Worm (Caenorhabditis elegans): ENCODE measurements around the gene apc-2.

apc-2 gene

ce11 chrIII:8080165-8080738 lies at the start of gene apc-2, which contains the start of gene dcr-1:
Gene apc-2 (plus strand): TSS chrIII:8080629.
Gene dcr-1 (minus strand): TSS chrIII:8080281.
- TF ChIP-seq hnd-1 (tag; optimal IDR thresholded peaks at IDR 0.05) (no peak), sea-1 (GFP tag; conservative IDR thresholded peaks at IDR 0.05) (no peak)

ce11 chrIII:8030963-8031362 lies 49.5 kb upstream of the apc-2 start, which contains the start of gene F44B9.9:
Gene F44B9.9 (minus strand): TSS chrIII:8031063.
- no peak for TF ChIP-seq hmbx-1 (tag; optimal IDR thresholded peaks at IDR 0.05)
- TF ChIP-seq scrt-1 (GFP tag; IDR thresholded peaks at IDR 0.05), result no peak
- no peak for TF ChIP-seq F13C5.2 (tag; optimal IDR thresholded peaks at IDR 0.05)
- TF ChIP-seq ama-1 (optimal IDR thresholded peaks at IDR 0.05), result no peak
- TF ChIP-seq ets-7 (tag; optimal IDR thresholded peaks at IDR 0.05), result no peak
- no peak for TF ChIP-seq hmg-4 (GFP tag; optimal IDR thresholded peaks at IDR 0.05)
- TF ChIP-seq ceh-36 (tag; optimal IDR thresholded peaks at IDR 0.05), result no peak
- no peak for TF ChIP-seq ceh-13 (GFP tag; optimal IDR thresholded peaks at IDR 0.05)
- TF ChIP-seq hnd-1 (tag; optimal IDR thresholded peaks at IDR 0.05), result no peak

DNA sequence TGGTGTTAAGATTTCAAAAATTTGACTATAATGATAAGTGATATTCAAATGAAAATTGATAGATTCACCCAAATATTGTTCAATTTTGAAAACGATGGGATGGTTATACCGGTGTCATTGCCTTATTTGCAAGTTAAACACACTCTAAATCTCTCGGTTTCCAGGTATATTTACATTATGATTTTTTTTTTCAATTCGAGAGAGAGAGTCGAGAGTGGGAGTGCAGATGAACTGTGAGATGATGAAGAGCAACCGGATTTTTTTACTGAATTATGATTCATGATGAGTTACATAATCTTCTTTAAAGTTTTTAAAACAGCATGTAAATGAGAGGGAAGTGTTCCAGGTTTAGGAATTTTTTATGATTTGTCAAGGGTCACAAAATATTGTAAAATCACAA lies 46.9 kb upstream of the apc-2 start, which contains the start of gene F44B9.10:
Gene F44B9.10, minus strand, starts transcription at position 101 of the 400 bp plus-strand sequence.
- no peak for TF ChIP-seq tbx-37 (GFP tag; conservative IDR thresholded peaks at IDR 0.05)
- TF ChIP-seq ets-7 (tag; optimal IDR thresholded peaks at IDR 0.05), result no peak
- no peak for TF ChIP-seq B0310.2 (tag; optimal IDR thresholded peaks at IDR 0.05)

ce11 chrIII:8036050-8036449 lies 44.4 kb upstream of the apc-2 start:
- TF ChIP-seq F13C5.2 (tag; optimal IDR thresholded peaks at IDR 0.05) (no peak), ets-7 (tag; optimal IDR thresholded peaks at IDR 0.05) (no peak), sea-1 (GFP tag; conservative IDR thresholded peaks at IDR 0.05) (no peak), pes-1 (GFP tag; IDR thresholded peaks at IDR 0.05) (no peak), tbx-11 (GFP tag; IDR thresholded peaks at IDR 0.05) (no peak), ceh-13 (GFP tag; optimal IDR thresholded peaks at IDR 0.05) (no peak), scrt-1 (GFP tag; IDR thresholded peaks at IDR 0.05) (no peak), aly-1 (tag; optimal IDR thresholded peaks at IDR 0.05) (no peak), hmbx-1 (tag; optimal IDR thresholded peaks at IDR 0.05) (no peak), ceh-36 (tag; optimal IDR thresholded peaks at IDR 0.05) (no peak), tbx-37 (GFP tag; conservative IDR thresholded peaks at IDR 0.05) (no peak), tra-4 (tag; optimal IDR thresholded peaks at IDR 0.05) (no peak), hnd-1 (tag; optimal IDR thresholded peaks at IDR 0.05) (no peak), hmg-4 (GFP tag; optimal IDR thresholded peaks at IDR 0.05) (no peak)

- TF ChIP-seq flt-1 (GFP tag; IDR thresholded peaks at IDR 0.05), result no peak
- no peak for TF ChIP-seq pes-1 (GFP tag; IDR thresholded peaks at IDR 0.05)
- no peak for TF ChIP-seq tbx-11 (GFP tag; IDR thresholded peaks at IDR 0.05)
- no peak for TF ChIP-seq ama-1 (optimal IDR thresholded peaks at IDR 0.05)
- no peak for TF ChIP-seq ceh-13 (GFP tag; optimal IDR thresholded peaks at IDR 0.05)
- no peak for TF ChIP-seq hmbx-1 (tag; optimal IDR thresholded peaks at IDR 0.05)
- no peak for TF ChIP-seq aly-1 (tag; optimal IDR thresholded peaks at IDR 0.05)
- no peak for TF ChIP-seq B0310.2 (tag; optimal IDR thresholded peaks at IDR 0.05)
- TF ChIP-seq F13C5.2 (tag; optimal IDR thresholded peaks at IDR 0.05), result no peak
- no peak for TF ChIP-seq tra-4 (tag; optimal IDR thresholded peaks at IDR 0.05)
- no peak for TF ChIP-seq sea-1 (GFP tag; conservative IDR thresholded peaks at IDR 0.05)
- TF ChIP-seq ceh-36 (tag; optimal IDR thresholded peaks at IDR 0.05), result no peak
- no peak for TF ChIP-seq ets-7 (tag; optimal IDR thresholded peaks at IDR 0.05)
- no peak for TF ChIP-seq tbx-37 (GFP tag; conservative IDR thresholded peaks at IDR 0.05)
- TF ChIP-seq scrt-1 (GFP tag; IDR thresholded peaks at IDR 0.05), result no peak
- TF ChIP-seq hnd-1 (tag; optimal IDR thresholded peaks at IDR 0.05), result no peak
- TF ChIP-seq hmg-4 (GFP tag; optimal IDR thresholded peaks at IDR 0.05), result no peak
Observed at ce11 chrIII:8036497-8036896, 43.9 kb upstream of the apc-2 start.

- TF ChIP-seq ceh-13 (GFP tag; optimal IDR thresholded peaks at IDR 0.05) (no peak), scrt-1 (GFP tag; IDR thresholded peaks at IDR 0.05) (no peak), ama-1 (optimal IDR thresholded peaks at IDR 0.05) (no peak), ets-7 (tag; optimal IDR thresholded peaks at IDR 0.05) (no peak), hmbx-1 (tag; optimal IDR thresholded peaks at IDR 0.05) (no peak), F13C5.2 (tag; optimal IDR thresholded peaks at IDR 0.05) (no peak), flt-1 (GFP tag; IDR thresholded peaks at IDR 0.05) (no peak), ceh-36 (tag; optimal IDR thresholded peaks at IDR 0.05) (no peak), hmg-4 (GFP tag; optimal IDR thresholded peaks at IDR 0.05) (no peak), sea-1 (GFP tag; conservative IDR thresholded peaks at IDR 0.05) (no peak), pes-1 (GFP tag; IDR thresholded peaks at IDR 0.05) (no peak), tbx-37 (GFP tag; conservative IDR thresholded peaks at IDR 0.05) (no peak), aly-1 (tag; optimal IDR thresholded peaks at IDR 0.05) (no peak), hnd-1 (tag; optimal IDR thresholded peaks at IDR 0.05) (no peak), tbx-11 (GFP tag; IDR thresholded peaks at IDR 0.05) (no peak)
Observed at ce11 chrIII:8037941-8038340, 42.5 kb upstream of the apc-2 start, which contains the start of gene dpf-6. Gene dpf-6 (plus strand): TSS chrIII:8038241.

ce11 chrIII:8042775-8043174 lies 37.7 kb upstream of the apc-2 start, which contains the start of gene K12H4.6:
Gene K12H4.6 (minus strand): TSS chrIII:8042875.
- no peak for TF ChIP-seq B0310.2 (tag; optimal IDR thresholded peaks at IDR 0.05)
- TF ChIP-seq hmg-4 (GFP tag; optimal IDR thresholded peaks at IDR 0.05), result no peak
- TF ChIP-seq hnd-1 (tag; optimal IDR thresholded peaks at IDR 0.05), result no peak
- no peak for TF ChIP-seq tbx-11 (GFP tag; IDR thresholded peaks at IDR 0.05)
- no peak for TF ChIP-seq aly-1 (tag; optimal IDR thresholded peaks at IDR 0.05)

DNA sequence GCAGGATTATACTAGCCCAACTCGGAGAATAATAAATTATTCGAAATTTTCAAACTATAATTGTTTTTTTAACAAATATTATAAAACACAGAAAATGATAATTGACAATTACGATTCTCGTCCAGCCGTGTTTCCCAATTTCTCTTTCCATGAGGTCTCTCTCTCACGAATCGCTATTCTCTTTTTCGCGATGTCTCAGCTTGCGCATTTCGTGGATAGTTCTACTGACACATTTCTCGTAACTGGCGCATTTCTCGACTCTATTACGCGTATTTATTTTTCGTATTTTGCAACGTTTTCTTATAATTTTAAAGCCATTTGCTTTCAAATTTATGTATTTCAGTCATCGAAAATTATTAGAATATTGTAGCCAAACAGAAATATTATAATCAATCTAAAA lies 36.6 kb upstream of the apc-2 start:
- TF ChIP-seq pes-1 (GFP tag; IDR thresholded peaks at IDR 0.05) (peak; percentile 99), flt-1 (GFP tag; IDR thresholded peaks at IDR 0.05) (peak; percentile 98), tra-4 (tag; optimal IDR thresholded peaks at IDR 0.05) (peak; percentile 99), hnd-1 (tag; optimal IDR thresholded peaks at IDR 0.05) (peak; percentile 98), ceh-13 (GFP tag; optimal IDR thresholded peaks at IDR 0.05) (peak; percentile 100), sea-1 (GFP tag; conservative IDR thresholded peaks at IDR 0.05) (peak; percentile 100), tbx-37 (GFP tag; conservative IDR thresholded peaks at IDR 0.05) (peak; percentile 100), F13C5.2 (tag; optimal IDR thresholded peaks at IDR 0.05) (peak; percentile 100), aly-1 (tag; optimal IDR thresholded peaks at IDR 0.05) (peak; percentile 96), hmbx-1 (tag; optimal IDR thresholded peaks at IDR 0.05) (peak; percentile 95), tbx-11 (GFP tag; IDR thresholded peaks at IDR 0.05) (peak; percentile 100), ama-1 (optimal IDR thresholded peaks at IDR 0.05) (no peak), ceh-36 (tag; optimal IDR thresholded peaks at IDR 0.05) (peak; percentile 97), B0310.2 (tag; optimal IDR thresholded peaks at IDR 0.05) (peak; percentile 100), scrt-1 (GFP tag; IDR thresholded peaks at IDR 0.05) (peak; percentile 100), ets-7 (tag; optimal IDR thresholded peaks at IDR 0.05) (peak; percentile 99), hmg-4 (GFP tag; optimal IDR thresholded peaks at IDR 0.05) (peak; percentile 100)
